Fruit fly (Drosophila melanogaster): Measurements from ENCODE around the gene RpL24.

RpL24 gene

dm6 chr2L:13370762-13371161, 24.2 kb downstream of the RpL24 start, which contains the start of gene ND-B22 (continued):
- peak; percentile 44 for TF ChIP-seq svp (GFP tag)
- TF ChIP-seq Sox14 (GFP tag; optimal IDR thresholded peaks at IDR 0.05), result peak; percentile 52
- no peak for TF ChIP-seq Eip93F (GFP tag; optimal IDR thresholded peaks at IDR 0.05)
- TF ChIP-seq CG3032 (tag; optimal IDR thresholded peaks at IDR 0.05), result peak; percentile 25
- TF ChIP-seq CG11902 (GFP tag; optimal IDR thresholded peaks at IDR 0.05), result no peak
- TF ChIP-seq Eip75B (GFP tag; optimal IDR thresholded peaks at IDR 0.05), result peak; percentile 25
- TF ChIP-seq CG10631 (GFP tag; optimal IDR thresholded peaks at IDR 0.05), result peak; percentile 12
- TF ChIP-seq net (GFP tag; optimal IDR thresholded peaks at IDR 0.05), result no peak
- peak; percentile 54 for TF ChIP-seq Met (GFP tag; optimal IDR thresholded peaks at IDR 0.05)
- TF ChIP-seq CG6792 (GFP tag; optimal IDR thresholded peaks at IDR 0.05), result no peak
- TF ChIP-seq ss (GFP tag; optimal IDR thresholded peaks at IDR 0.05), result peak in 1 of 2 experiments; percentile 9
- TF ChIP-seq CG4318 (GFP tag; optimal IDR thresholded peaks at IDR 0.05), result no peak
- peak; percentile 45 for TF ChIP-seq CG31627 (GFP tag; optimal IDR thresholded peaks at IDR 0.05)
- TF ChIP-seq dac (GFP tag; optimal IDR thresholded peaks at IDR 0.05), result no peak
- peak; percentile 58 for TF ChIP-seq esn (GFP tag; optimal IDR thresholded peaks at IDR 0.05)
- TF ChIP-seq cyc (GFP tag; optimal IDR thresholded peaks at IDR 0.05), result peak; percentile 49
- no peak for TF ChIP-seq Lpt (GFP tag; optimal IDR thresholded peaks at IDR 0.05)
- no peak for TF ChIP-seq fd59A (GFP tag; optimal IDR thresholded peaks at IDR 0.05)
- TF ChIP-seq CG6808 (GFP tag; optimal IDR thresholded peaks at IDR 0.05), result no peak

- TF ChIP-seq CG15336 (GFP tag; IDR thresholded peaks at IDR 0.05), result peak; percentile 72
- TF ChIP-seq CG6854 (GFP tag; optimal IDR thresholded peaks at IDR 0.05), result peak; percentile 65
- TF ChIP-seq Met (GFP tag; optimal IDR thresholded peaks at IDR 0.05), result peak; percentile 87
- TF ChIP-seq fkh (GFP tag; optimal IDR thresholded peaks at IDR 0.05), result no peak
- peak; percentile 43 for TF ChIP-seq Blimp-1 (GFP tag; optimal IDR thresholded peaks at IDR 0.05)
- TF ChIP-seq CG4318 (GFP tag; optimal IDR thresholded peaks at IDR 0.05), result no peak
- TF ChIP-seq vri (GFP tag; optimal IDR thresholded peaks at IDR 0.05), result no peak
- peak; percentile 42 to 64 for TF ChIP-seq salr (GFP tag; optimal IDR thresholded peaks at IDR 0.05)
- TF ChIP-seq Sox14 (GFP tag; optimal IDR thresholded peaks at IDR 0.05), result peak; percentile 85
- TF ChIP-seq Eip78C (GFP tag), result peak; percentile 93
- TF ChIP-seq CG11762 (GFP tag; optimal IDR thresholded peaks at IDR 0.05; ENCODE audit: insufficient read depth), result peak; percentile 59
- peak; percentile 70 for TF ChIP-seq CG34406 (GFP tag; optimal IDR thresholded peaks at IDR 0.05)
- TF ChIP-seq CG8319 (GFP tag; optimal IDR thresholded peaks at IDR 0.05), result peak; percentile 61
- peak; percentile 65 for TF ChIP-seq Ets21C (GFP tag; optimal IDR thresholded peaks at IDR 0.05)
- peak; percentile 54 for TF ChIP-seq dsx (GFP tag; optimal IDR thresholded peaks at IDR 0.05; ENCODE audit: poor library complexity, severe bottlenecking)
- peak; percentile 62; the same call in 2 of the 3 replicates for TF ChIP-seq CG6163 (GFP tag; IDR thresholded peaks at IDR 0.05)
- peak; percentile 52 for TF ChIP-seq CG11902 (GFP tag; optimal IDR thresholded peaks at IDR 0.05)
- TF ChIP-seq OdsH (GFP tag; optimal IDR thresholded peaks at IDR 0.05), result peak; percentile 83
- TF ChIP-seq fd85E (GFP tag; optimal IDR thresholded peaks at IDR 0.05), result peak; percentile 62
- TF ChIP-seq achi (GFP tag; optimal IDR thresholded peaks at IDR 0.05), result peak; percentile 83
- peak; percentile 77 for TF ChIP-seq Eip75B (GFP tag; optimal IDR thresholded peaks at IDR 0.05)
- 0 out of 2 replicates have a peak, but pooled peaks have one; percentile 27 for TF ChIP-seq Gug (GFP tag; IDR thresholded peaks at IDR 0.05)
- TF ChIP-seq CG31627 (GFP tag; optimal IDR thresholded peaks at IDR 0.05), result peak; percentile 79
- peak; percentile 80 for TF ChIP-seq eg (GFP tag; IDR thresholded peaks at IDR 0.05)
- peak; percentile 70 for TF ChIP-seq CG32006 (GFP tag; optimal IDR thresholded peaks at IDR 0.05)
- peak; percentile 50 for TF ChIP-seq spab (GFP tag; optimal IDR thresholded peaks at IDR 0.05)
- peak in 1 of 2 experiments; percentile 77 for TF ChIP-seq ss (GFP tag; optimal IDR thresholded peaks at IDR 0.05)
- no peak for TF ChIP-seq CG6276 (GFP tag; optimal IDR thresholded peaks at IDR 0.05)
- TF ChIP-seq esn (GFP tag; optimal IDR thresholded peaks at IDR 0.05), result peak; percentile 91
- TF ChIP-seq cyc (GFP tag; optimal IDR thresholded peaks at IDR 0.05), result peak; percentile 84
- TF ChIP-seq svp (GFP tag), result peak; percentile 90
- TF ChIP-seq CG8119 (GFP tag; IDR thresholded peaks at IDR 0.05), result peak; percentile 66
- TF ChIP-seq Hr4 (GFP tag; optimal IDR thresholded peaks at IDR 0.05), result peak; percentile 69
- TF ChIP-seq CG7368 (GFP tag; optimal IDR thresholded peaks at IDR 0.05), result peak; percentile 73
- peak; percentile 74 for TF ChIP-seq CG8632 (GFP tag; optimal IDR thresholded peaks at IDR 0.05)
- peak; percentile 71 for TF ChIP-seq CG10669 (GFP tag; optimal IDR thresholded peaks at IDR 0.05)
- no peak for TF ChIP-seq CG16779 (tag; optimal IDR thresholded peaks at IDR 0.05)
- peak; percentile 83 for TF ChIP-seq pdm3 (GFP tag; optimal IDR thresholded peaks at IDR 0.05)
- no peak for TF ChIP-seq Hr38 (GFP tag; optimal IDR thresholded peaks at IDR 0.05)
- TF ChIP-seq Eip93F (GFP tag; optimal IDR thresholded peaks at IDR 0.05), result peak; percentile 58
- TF ChIP-seq CG3032 (tag; optimal IDR thresholded peaks at IDR 0.05), result peak; percentile 64
- peak; percentile 32 for TF ChIP-seq dac (GFP tag; optimal IDR thresholded peaks at IDR 0.05)
Observed at dm6 chr2L:13368940-13369339, 26.0 kb downstream of the RpL24 start, which contains the start of gene CG31855. Gene CG31855 (plus strand): TSS chr2L:13369204.

Data from whole organism, prepupa.